Fruit fly (Drosophila melanogaster): ENCODE measurements around the gene CG7920.

CG7920 gene

DNA sequence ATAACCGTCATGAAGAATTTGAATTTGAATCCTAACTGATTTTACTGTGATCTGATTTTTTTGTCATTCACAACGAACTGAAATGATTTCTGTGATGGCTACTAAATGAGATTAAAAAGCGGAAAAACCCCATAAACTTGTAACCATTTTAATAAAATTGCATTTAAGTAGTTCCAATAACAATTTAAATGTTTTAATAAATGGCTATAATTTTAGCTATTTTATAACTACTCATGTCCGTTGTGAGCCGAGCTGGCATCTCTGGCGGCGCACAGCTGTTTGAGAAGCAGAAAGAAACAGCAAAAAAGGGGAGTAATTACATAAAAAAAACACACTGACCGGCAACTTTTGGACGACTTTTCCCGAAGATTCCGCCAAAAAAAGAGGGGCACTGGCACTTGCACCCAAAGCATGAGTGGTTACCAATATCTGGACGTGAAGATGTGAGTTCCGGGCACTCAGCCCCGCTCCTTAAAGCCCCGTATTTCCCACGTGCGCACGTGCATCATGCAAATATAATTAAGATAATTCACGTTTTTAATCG, 41.6 kb upstream of the CG7920 start, which contains the start of the genes CG7950 and Rpp14a (continued):
- TF ChIP-seq Nf-YC (tag; optimal IDR thresholded peaks at IDR 0.05) (peak; percentile 65), gcm (GFP tag; optimal IDR thresholded peaks at IDR 0.05) (peak; percentile 75), ssp (GFP tag; IDR thresholded peaks at IDR 0.05) (peak; percentile 47), Lim3 (GFP tag; IDR thresholded peaks at IDR 0.05) (no peak), Dek (tag; optimal IDR thresholded peaks at IDR 0.05) (peak; percentile 80), fd102C (GFP tag; optimal IDR thresholded peaks at IDR 0.05) (peak; percentile 7), Meics (GFP tag; optimal IDR thresholded peaks at IDR 0.05) (peak; percentile 43), B-H1 (GFP tag; IDR thresholded peaks at IDR 0.05) (peak; percentile 64), seq (GFP tag; IDR thresholded peaks at IDR 0.05) (peak; percentile 81), twi (tag; optimal IDR thresholded peaks at IDR 0.05) (peak; percentile 44), BtbVII (GFP tag; optimal IDR thresholded peaks at IDR 0.05) (peak; percentile 39), ato (GFP tag; IDR thresholded peaks at IDR 0.05; ENCODE audit: partially characterized antibody) (no peak), CG10462 (GFP tag; optimal IDR thresholded peaks at IDR 0.05) (peak; percentile 48), CG7987 (GFP tag; optimal IDR thresholded peaks at IDR 0.05) (no peak), CG10321 (GFP tag; IDR thresholded peaks at IDR 0.05) (0 out of 2 replicates have a peak, but pooled peaks have one; percentile 41), trem (tag; optimal IDR thresholded peaks at IDR 0.05) (peak; percentile 80), Hand (GFP tag; optimal IDR thresholded peaks at IDR 0.05) (no peak), CG11398 (GFP tag; optimal IDR thresholded peaks at IDR 0.05) (peak; percentile 72), psq (GFP tag; optimal IDR thresholded peaks at IDR 0.05) (peak; percentile 21), sens-2 (GFP tag; IDR thresholded peaks at IDR 0.05) (peak; percentile 72), Atf3 (GFP tag; optimal IDR thresholded peaks at IDR 0.05) (peak; percentile 62), Antp (GFP tag; optimal IDR thresholded peaks at IDR 0.05) (peak; percentile 42), ewg (GFP tag; optimal IDR thresholded peaks at IDR 0.05) (peak; percentile 48), vnd (GFP tag; IDR thresholded peaks at IDR 0.05; ENCODE audit: partially characterized antibody) (no peak), CG15479 (GFP tag; optimal IDR thresholded peaks at IDR 0.05) (no peak), peb (GFP tag; IDR thresholded peaks at IDR 0.05) (no peak), Xbp1 (GFP tag; optimal IDR thresholded peaks at IDR 0.05) (peak; percentile 88), unc-4 (GFP tag; IDR thresholded peaks at IDR 0.05; ENCODE audit: partially characterized antibody) (no peak), Eip74EF (GFP tag; optimal IDR thresholded peaks at IDR 0.05) (no peak), hbn (GFP tag; IDR thresholded peaks at IDR 0.05; ENCODE audit: partially characterized antibody) (no peak), schlank (tag; optimal IDR thresholded peaks at IDR 0.05) (peak; percentile 58), jumu (GFP tag; optimal IDR thresholded peaks at IDR 0.05) (peak; percentile 73), CG9797 (GFP tag; optimal IDR thresholded peaks at IDR 0.05) (peak; percentile 11), CG7271 (tag; optimal IDR thresholded peaks at IDR 0.05) (no peak), CG14667 (GFP tag; IDR thresholded peaks at IDR 0.05) (peak; percentile 44), CG11456 (GFP tag; IDR thresholded peaks at IDR 0.05) (peak; percentile 73; the same call in 2 of the 3 replicates), disco-r (GFP tag; optimal IDR thresholded peaks at IDR 0.05) (peak; percentile 15), chn (GFP tag; optimal IDR thresholded peaks at IDR 0.05) (peak; percentile 85), Elba2 (GFP tag; optimal IDR thresholded peaks at IDR 0.05) (peak; percentile 8), Mes4 (GFP tag; optimal IDR thresholded peaks at IDR 0.05) (peak; percentile 72), kay (GFP tag; optimal IDR thresholded peaks at IDR 0.05) (peak; percentile 52), al (GFP tag; IDR thresholded peaks at IDR 0.05) (peak; percentile 75; the same call in 1 of the 2 replicates), Dfd (GFP tag; optimal IDR thresholded peaks at IDR 0.05) (no peak), ERR (GFP tag; optimal IDR thresholded peaks at IDR 0.05) (peak; percentile 62), vvl (GFP tag; IDR thresholded peaks at IDR 0.05) (peak; percentile 87)
